Fruit fly (Drosophila melanogaster): ENCODE results near the gene CG4887.

Gene CG4887

DNA sequence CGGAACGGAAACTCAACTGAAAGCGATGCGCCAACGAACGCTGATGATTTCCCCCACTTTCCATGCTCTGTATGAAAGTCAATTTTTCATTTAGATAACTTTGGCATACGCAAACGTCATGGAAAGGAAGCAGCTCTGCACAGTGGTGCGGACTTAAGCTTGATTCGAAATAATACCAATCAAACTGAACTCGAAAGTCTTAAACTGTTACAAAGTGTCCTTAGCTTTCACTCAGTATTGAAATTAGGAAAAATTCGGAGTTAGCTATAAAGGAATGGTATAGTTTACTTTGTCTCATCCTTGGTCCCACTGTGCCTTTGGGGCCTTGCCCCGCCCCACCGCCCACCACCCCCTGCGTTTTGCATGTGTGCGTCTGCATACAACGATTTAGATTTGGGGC, 34.6 kb downstream of the CG4887 start (continued):
- TF ChIP-seq CG9437 (GFP tag; optimal IDR thresholded peaks at IDR 0.05) (peak; percentile 24), ATbp (GFP tag; optimal IDR thresholded peaks at IDR 0.05) (peak; percentile 62), D19B (GFP tag; optimal IDR thresholded peaks at IDR 0.05) (no peak), hbn (GFP tag; IDR thresholded peaks at IDR 0.05; ENCODE audit: partially characterized antibody) (no peak), Taf1 (GFP tag; IDR thresholded peaks at IDR 0.05) (peak; percentile 64), H2.0 (GFP tag; IDR thresholded peaks at IDR 0.05) (peak; percentile 59; the same call in 1 of the 2 replicates), pnt (GFP tag; optimal IDR thresholded peaks at IDR 0.05) (no peak), CG31365 (tag; optimal IDR thresholded peaks at IDR 0.05) (no peak), Max (GFP tag; optimal IDR thresholded peaks at IDR 0.05) (no peak), oc (tag; optimal IDR thresholded peaks at IDR 0.05) (no peak), CG30020 (tag; optimal IDR thresholded peaks at IDR 0.05) (no peak), CTCF (GFP tag; optimal IDR thresholded peaks at IDR 0.05) (no peak), CG6765 (GFP tag; optimal IDR thresholded peaks at IDR 0.05) (no peak), nerfin-1 (tag; optimal IDR thresholded peaks at IDR 0.05) (no peak), CG13296 (GFP tag; optimal IDR thresholded peaks at IDR 0.05) (no peak), CG3065 (GFP tag; optimal IDR thresholded peaks at IDR 0.05) (no peak), HmgZ (tag; optimal IDR thresholded peaks at IDR 0.05) (peak; percentile 29), CG11456 (GFP tag; IDR thresholded peaks at IDR 0.05) (peak; percentile 63; the same call in 2 of the 3 replicates), Rfx (GFP tag; IDR thresholded peaks at IDR 0.05) (peak; percentile 74), CG15269 (tag; optimal IDR thresholded peaks at IDR 0.05) (peak; percentile 75), ftz-f1 (GFP tag; optimal IDR thresholded peaks at IDR 0.05) (no peak), CG7987 (GFP tag; optimal IDR thresholded peaks at IDR 0.05) (no peak), Pdp1 (GFP tag; optimal IDR thresholded peaks at IDR 0.05) (peak in 1 of 2 experiments; percentile 20), sd (tag; optimal IDR thresholded peaks at IDR 0.05) (no peak), CG17612 (GFP tag; IDR thresholded peaks at IDR 0.05) (0 out of 2 replicates have a peak, but pooled peaks have one; percentile 44), dan (GFP tag; IDR thresholded peaks at IDR 0.05) (no peak), cg (GFP tag; optimal IDR thresholded peaks at IDR 0.05) (no peak), hb (GFP tag; IDR thresholded peaks at IDR 0.05; ENCODE audit: partially characterized antibody) (no peak), pfk (GFP tag; optimal IDR thresholded peaks at IDR 0.05) (no peak), CG9215 (GFP tag; IDR thresholded peaks at IDR 0.05) (peak; percentile 55), Lpt (GFP tag; optimal IDR thresholded peaks at IDR 0.05) (no peak), CG18764 (GFP tag; optimal IDR thresholded peaks at IDR 0.05) (no peak), CG10565 (GFP tag; optimal IDR thresholded peaks at IDR 0.05) (no peak), CG30431 (GFP tag; optimal IDR thresholded peaks at IDR 0.05) (no peak), CG11695 (GFP tag; IDR thresholded peaks at IDR 0.05) (peak; percentile 61; the same call in 1 of the 3 replicates), CG34376 (GFP tag; optimal IDR thresholded peaks at IDR 0.05) (no peak), CG16815 (GFP tag; optimal IDR thresholded peaks at IDR 0.05) (peak; percentile 24), gem (tag; optimal IDR thresholded peaks at IDR 0.05) (peak; percentile 68), sisA (GFP tag; IDR thresholded peaks at IDR 0.05) (peak; percentile 55), Ada2b (GFP tag; IDR thresholded peaks at IDR 0.05) (peak; percentile 78), sens (GFP tag) (peak; percentile 23), Nf-YC (tag; optimal IDR thresholded peaks at IDR 0.05) (no peak), pum (GFP tag; optimal IDR thresholded peaks at IDR 0.05) (no peak), chm (GFP tag; IDR thresholded peaks at IDR 0.05) (no peak), lola (GFP tag; optimal IDR thresholded peaks at IDR 0.05) (no peak), ems (GFP tag; optimal IDR thresholded peaks at IDR 0.05) (no peak), Mad (GFP tag; optimal IDR thresholded peaks at IDR 0.05) (no peak), sc (optimal IDR thresholded peaks at IDR 0.05) (no peak), sc (GFP tag; optimal IDR thresholded peaks at IDR 0.05) (no peak), CG14965 (GFP tag; optimal IDR thresholded peaks at IDR 0.05; ENCODE audit: borderline replicate concordance) (no peak), Gug (GFP tag; IDR thresholded peaks at IDR 0.05) (peak; percentile 56; the same call in 3 of the 4 replicates), TFAM (GFP tag; optimal IDR thresholded peaks at IDR 0.05) (no peak)
